Fruit fly (Drosophila melanogaster): Measurements from ENCODE around the gene Zmynd8.

Gene Zmynd8

dm6 chr3R:31709142-31709541, 39.9 kb downstream of the Zmynd8 start (continued):
- TF ChIP-seq CG32772 (GFP tag; IDR thresholded peaks at IDR 0.05) (peak; percentile 38; the same call in 1 of the 2 replicates), CG7271 (tag; optimal IDR thresholded peaks at IDR 0.05) (no peak), CG18476 (GFP tag; optimal IDR thresholded peaks at IDR 0.05) (no peak), ttk (GFP tag; IDR thresholded peaks at IDR 0.05) (peak; percentile 62; the same call in 1 of the 2 replicates), Nf-YC (tag; optimal IDR thresholded peaks at IDR 0.05) (peak; percentile 18), bcd (GFP tag; optimal IDR thresholded peaks at IDR 0.05) (peak; percentile 31), Med (GFP tag) (peak; percentile 19), dysf (GFP tag; IDR thresholded peaks at IDR 0.05) (peak; percentile 66), inv (GFP tag; IDR thresholded peaks at IDR 0.05; ENCODE audit: partially characterized antibody) (no peak), CG12299 (tag; optimal IDR thresholded peaks at IDR 0.05) (no peak), CG10979 (tag; optimal IDR thresholded peaks at IDR 0.05) (peak; percentile 5), CG17568 (GFP tag; optimal IDR thresholded peaks at IDR 0.05) (no peak), CG6272 (GFP tag; IDR thresholded peaks at IDR 0.05) (0 out of 2 replicates have a peak, but pooled peaks have one; percentile 14), CG11696 (GFP tag; IDR thresholded peaks at IDR 0.05) (peak; percentile 29; the same call in 1 of the 2 replicates), NC2α (GFP tag; optimal IDR thresholded peaks at IDR 0.05) (no peak), MTF-1 (GFP tag; optimal IDR thresholded peaks at IDR 0.05; ENCODE audit: borderline replicate concordance) (no peak), Meics (GFP tag; optimal IDR thresholded peaks at IDR 0.05) (peak; percentile 30), lab (GFP tag; optimal IDR thresholded peaks at IDR 0.05) (peak; percentile 64), aop (GFP tag; IDR thresholded peaks at IDR 0.05) (no peak), Fer2 (tag; optimal IDR thresholded peaks at IDR 0.05) (no peak), CG16815 (GFP tag; optimal IDR thresholded peaks at IDR 0.05) (no peak), CG2678 (tag; optimal IDR thresholded peaks at IDR 0.05) (peak; percentile 37), schlank (tag; optimal IDR thresholded peaks at IDR 0.05) (no peak), row (GFP tag; IDR thresholded peaks at IDR 0.05) (peak; percentile 33), lmd (GFP tag; IDR thresholded peaks at IDR 0.05) (peak; percentile 46; the same call in 1 of the 2 replicates), ranshi (GFP tag; IDR thresholded peaks at IDR 0.05) (peak; percentile 39; the same call in 1 of the 2 replicates), H15 (GFP tag; IDR thresholded peaks at IDR 0.05) (peak; percentile 55; the same call in 1 of the 3 replicates), Max (GFP tag; optimal IDR thresholded peaks at IDR 0.05) (no peak), PHDP (tag; optimal IDR thresholded peaks at IDR 0.05) (no peak), Drgx (GFP tag; IDR thresholded peaks at IDR 0.05) (peak; percentile 90), Dip3 (GFP tag; optimal IDR thresholded peaks at IDR 0.05) (no peak), CG6254 (GFP tag; optimal IDR thresholded peaks at IDR 0.05) (no peak), gcm (GFP tag; optimal IDR thresholded peaks at IDR 0.05) (no peak), pho (GFP tag; optimal IDR thresholded peaks at IDR 0.05) (no peak), CG17328 (GFP tag; IDR thresholded peaks at IDR 0.05) (peak; percentile 17; the same call in 1 of the 2 replicates), jumu (GFP tag; optimal IDR thresholded peaks at IDR 0.05) (no peak), CG2202 (tag; optimal IDR thresholded peaks at IDR 0.05) (no peak), Stat92E (GFP tag; optimal IDR thresholded peaks at IDR 0.05) (no peak), CG13894 (tag; optimal IDR thresholded peaks at IDR 0.05) (no peak), CG4404 (GFP tag; IDR thresholded peaks at IDR 0.05) (no peak), hkb (optimal IDR thresholded peaks at IDR 0.05) (no peak), hkb (GFP tag; IDR thresholded peaks at IDR 0.05) (peak; percentile 32; the same call in 1 of the 2 replicates), phol (tag; optimal IDR thresholded peaks at IDR 0.05) (peak; percentile 23), so (GFP tag; IDR thresholded peaks at IDR 0.05) (no peak), CG1603 (tag; optimal IDR thresholded peaks at IDR 0.05) (peak; percentile 42), CG17359 (tag; optimal IDR thresholded peaks at IDR 0.05) (peak; percentile 58), Antp (GFP tag; optimal IDR thresholded peaks at IDR 0.05) (peak; percentile 6), Oli (tag; optimal IDR thresholded peaks at IDR 0.05) (peak; percentile 33), Dip2 (GFP tag; IDR thresholded peaks at IDR 0.05) (no peak), ash1 (GFP tag; optimal IDR thresholded peaks at IDR 0.05) (no peak), fru (optimal IDR thresholded peaks at IDR 0.05) (no peak)

Data from whole organism, embryonic.